Fruit fly (Drosophila melanogaster): ENCODE data around the gene Snmp1.

Snmp1 gene

dm6 chr3R:21205680-21206326, 37.8 kb upstream of the Snmp1 start:
- TF ChIP-seq kay (GFP tag; ENCODE audit: borderline replicate concordance) = no peak
- TF ChIP-seq pad (GFP tag; optimal IDR thresholded peaks at IDR 0.05) = no peak
- TF ChIP-seq CG11617 (GFP tag; optimal IDR thresholded peaks at IDR 0.05) = no peak
- TF ChIP-seq CG1620 (GFP tag; optimal IDR thresholded peaks at IDR 0.05) = no peak
- no peak for TF ChIP-seq Clk (GFP tag; optimal IDR thresholded peaks at IDR 0.05)
- no peak for TF ChIP-seq CG7045 (GFP tag; optimal IDR thresholded peaks at IDR 0.05)
- TF ChIP-seq CG14711 (tag; optimal IDR thresholded peaks at IDR 0.05) = no peak
- peak; percentile 5 for TF ChIP-seq tj (GFP tag; optimal IDR thresholded peaks at IDR 0.05)
- no peak for TF ChIP-seq cnc (optimal IDR thresholded peaks at IDR 0.05)
- TF ChIP-seq CG12768 (GFP tag; optimal IDR thresholded peaks at IDR 0.05) = peak; percentile 5
- no peak for TF ChIP-seq ovo (GFP tag; optimal IDR thresholded peaks at IDR 0.05)
- TF ChIP-seq Hr96 (GFP tag; optimal IDR thresholded peaks at IDR 0.05) = no peak
- no peak for TF ChIP-seq toe (GFP tag; optimal IDR thresholded peaks at IDR 0.05)

dm6 chr3R:21204500-21205167, 36.6 kb upstream of the Snmp1 start:
- TF ChIP-seq CG33017 (tag; optimal IDR thresholded peaks at IDR 0.05) = peak; percentile 74
- peak; percentile 30 for TF ChIP-seq cic (GFP tag; optimal IDR thresholded peaks at IDR 0.05)
- peak; percentile 79 for TF ChIP-seq CG7045 (GFP tag; optimal IDR thresholded peaks at IDR 0.05)
- peak; percentile 88 for TF ChIP-seq CG7101 (tag; optimal IDR thresholded peaks at IDR 0.05)
- peak; percentile 57 for TF ChIP-seq tj (GFP tag; optimal IDR thresholded peaks at IDR 0.05)
- peak; percentile 86 for TF ChIP-seq bab1 (GFP tag; optimal IDR thresholded peaks at IDR 0.05)
- TF ChIP-seq Crg-1 (GFP tag; optimal IDR thresholded peaks at IDR 0.05) = peak; percentile 57
- TF ChIP-seq Mnt (GFP tag; optimal IDR thresholded peaks at IDR 0.05) = peak; percentile 39
- peak; percentile 53 for TF ChIP-seq ovo (GFP tag; optimal IDR thresholded peaks at IDR 0.05)
- TF ChIP-seq CG12768 (GFP tag; optimal IDR thresholded peaks at IDR 0.05) = peak; percentile 40
- TF ChIP-seq CG1620 (GFP tag; optimal IDR thresholded peaks at IDR 0.05) = peak; percentile 17
- TF ChIP-seq CG11617 (GFP tag; optimal IDR thresholded peaks at IDR 0.05) = peak; percentile 91
- peak; percentile 74 for TF ChIP-seq Clk (GFP tag; optimal IDR thresholded peaks at IDR 0.05)
- TF ChIP-seq cnc (optimal IDR thresholded peaks at IDR 0.05) = no peak
- peak; percentile 87 for TF ChIP-seq CG14711 (tag; optimal IDR thresholded peaks at IDR 0.05)
- TF ChIP-seq toe (GFP tag; optimal IDR thresholded peaks at IDR 0.05) = peak; percentile 63
- peak; percentile 89 for TF ChIP-seq CG5204 (GFP tag; optimal IDR thresholded peaks at IDR 0.05)
- TF ChIP-seq kay (GFP tag; ENCODE audit: borderline replicate concordance) = no peak
- peak; percentile 78 for TF ChIP-seq pad (GFP tag; optimal IDR thresholded peaks at IDR 0.05)
- peak; percentile 87 for TF ChIP-seq Hr96 (GFP tag; optimal IDR thresholded peaks at IDR 0.05)

dm6 chr3R:21203660-21204499, 35.9 kb upstream of the Snmp1 start:
- peak; percentile 75 for TF ChIP-seq CG12768 (GFP tag; optimal IDR thresholded peaks at IDR 0.05)
- TF ChIP-seq cic (GFP tag; optimal IDR thresholded peaks at IDR 0.05) = peak; percentile 95
- TF ChIP-seq Mnt (GFP tag; optimal IDR thresholded peaks at IDR 0.05) = peak; percentile 48
- TF ChIP-seq pad (GFP tag; optimal IDR thresholded peaks at IDR 0.05) = no peak
- TF ChIP-seq CG33017 (tag; optimal IDR thresholded peaks at IDR 0.05) = peak; percentile 75
- TF ChIP-seq cnc (optimal IDR thresholded peaks at IDR 0.05) = peak in 1 of 2 experiments; percentile 34
- TF ChIP-seq kay (GFP tag; ENCODE audit: borderline replicate concordance) = peak; percentile 89
- TF ChIP-seq Hr96 (GFP tag; optimal IDR thresholded peaks at IDR 0.05) = no peak
- TF ChIP-seq CG7101 (tag; optimal IDR thresholded peaks at IDR 0.05) = peak; percentile 58

- TF ChIP-seq ovo (GFP tag; optimal IDR thresholded peaks at IDR 0.05) = peak; percentile 35
- no peak for TF ChIP-seq CG1620 (GFP tag; optimal IDR thresholded peaks at IDR 0.05)
- peak; percentile 4 for TF ChIP-seq Mnt (GFP tag; optimal IDR thresholded peaks at IDR 0.05)
Measured at dm6 chr3R:21203135-21203534, 35.1 kb upstream of the Snmp1 start.

- no peak for TF ChIP-seq Clk (GFP tag; optimal IDR thresholded peaks at IDR 0.05)
- TF ChIP-seq Hr96 (GFP tag; optimal IDR thresholded peaks at IDR 0.05) = no peak
- no peak for TF ChIP-seq Mnt (GFP tag; optimal IDR thresholded peaks at IDR 0.05)
- TF ChIP-seq CG1620 (GFP tag; optimal IDR thresholded peaks at IDR 0.05) = no peak
- TF ChIP-seq CG7045 (GFP tag; optimal IDR thresholded peaks at IDR 0.05) = no peak
- TF ChIP-seq bab1 (GFP tag; optimal IDR thresholded peaks at IDR 0.05) = no peak
- TF ChIP-seq CG12768 (GFP tag; optimal IDR thresholded peaks at IDR 0.05) = no peak
- TF ChIP-seq toe (GFP tag; optimal IDR thresholded peaks at IDR 0.05) = no peak
- TF ChIP-seq Crg-1 (GFP tag; optimal IDR thresholded peaks at IDR 0.05) = no peak
- no peak for TF ChIP-seq CG33017 (tag; optimal IDR thresholded peaks at IDR 0.05)
- TF ChIP-seq CG5204 (GFP tag; optimal IDR thresholded peaks at IDR 0.05) = no peak
- TF ChIP-seq tj (GFP tag; optimal IDR thresholded peaks at IDR 0.05) = no peak
- TF ChIP-seq ovo (GFP tag; optimal IDR thresholded peaks at IDR 0.05) = no peak
- TF ChIP-seq kay (GFP tag; ENCODE audit: borderline replicate concordance) = no peak
Measured at dm6 chr3R:21201627-21202026, 33.6 kb upstream of the Snmp1 start.

dm6 chr3R:21199953-21200368, 32.0 kb upstream of the Snmp1 start:
- TF ChIP-seq cic (GFP tag; optimal IDR thresholded peaks at IDR 0.05) (no peak), ovo (GFP tag; optimal IDR thresholded peaks at IDR 0.05) (no peak), CG5204 (GFP tag; optimal IDR thresholded peaks at IDR 0.05) (peak; percentile 18), CG33017 (tag; optimal IDR thresholded peaks at IDR 0.05) (peak; percentile 61), CG1620 (GFP tag; optimal IDR thresholded peaks at IDR 0.05) (no peak), Clk (GFP tag; optimal IDR thresholded peaks at IDR 0.05) (no peak), CG12768 (GFP tag; optimal IDR thresholded peaks at IDR 0.05) (no peak), CG7045 (GFP tag; optimal IDR thresholded peaks at IDR 0.05) (no peak), Hr96 (GFP tag; optimal IDR thresholded peaks at IDR 0.05) (no peak), bab1 (GFP tag; optimal IDR thresholded peaks at IDR 0.05) (no peak), kay (GFP tag; ENCODE audit: borderline replicate concordance) (peak; percentile 53), CG7101 (tag; optimal IDR thresholded peaks at IDR 0.05) (peak; percentile 47), cnc (optimal IDR thresholded peaks at IDR 0.05) (no peak), pad (GFP tag; optimal IDR thresholded peaks at IDR 0.05) (no peak), CG11617 (GFP tag; optimal IDR thresholded peaks at IDR 0.05) (peak; percentile 40), tj (GFP tag; optimal IDR thresholded peaks at IDR 0.05) (no peak), Mnt (GFP tag; optimal IDR thresholded peaks at IDR 0.05) (no peak), toe (GFP tag; optimal IDR thresholded peaks at IDR 0.05) (no peak), Crg-1 (GFP tag; optimal IDR thresholded peaks at IDR 0.05) (no peak), CG14711 (tag; optimal IDR thresholded peaks at IDR 0.05) (no peak)
